Fruit fly (Drosophila melanogaster) whole organism, adult: ENCODE results near the gene TwdlF.

Source experiments
- CG12768 ChIP-seq: fragments of 200-800 bp; sonication (Bioruptor generic); optimal IDR thresholded peaks from 2 replicates; lab custom pipeline; 2017; ENCODE audit warnings: missing biosample characterization, missing genetic modification characterization, mild to moderate bottlenecking, moderate library complexity, missing genetic modification reagents
- CG14711 ChIP-seq: fragments of 200-800 bp; sonication (Bioruptor generic); optimal IDR thresholded peaks from 2 replicates; lab custom pipeline; 2018; ENCODE audit warnings: missing biosample characterization, mild to moderate bottlenecking, missing genetic modification characterization, moderate library complexity
- CG1620 ChIP-seq: fragments of 200-800 bp; sonication (Bioruptor generic); optimal IDR thresholded peaks from 2 replicates; lab custom pipeline; 2016; ENCODE audit warnings: missing biosample characterization, missing genetic modification characterization
- CG33017 ChIP-seq: fragments of 200-800 bp; sonication (Bioruptor generic); optimal IDR thresholded peaks from 2 replicates; lab custom pipeline; 2018; ENCODE audit warnings: missing biosample characterization, mild to moderate bottlenecking, missing genetic modification characterization, moderate library complexity
- CG7045 ChIP-seq: fragments of 200-800 bp; sonication (Bioruptor generic); optimal IDR thresholded peaks from 2 replicates; lab custom pipeline; 2017; ENCODE audit warnings: missing biosample characterization, mild to moderate bottlenecking, missing genetic modification characterization
- CG7101 ChIP-seq: fragments of 200-800 bp; sonication (Bioruptor generic); optimal IDR thresholded peaks from 2 replicates; lab custom pipeline; 2018; ENCODE audit warnings: missing biosample characterization, mild to moderate bottlenecking, missing genetic modification characterization, moderate library complexity
- Clk ChIP-seq: fragments of 200-800 bp; sonication (Bioruptor generic); optimal IDR thresholded peaks from 2 replicates; lab custom pipeline; 2017; ENCODE audit warnings: missing biosample characterization, missing genetic modification characterization
- Crg-1 ChIP-seq: fragments of 200-800 bp; sonication (Bioruptor generic); optimal IDR thresholded peaks from 2 replicates; lab custom pipeline; 2016; ENCODE audit warnings: missing biosample characterization, missing genetic modification characterization
- Hr96 ChIP-seq: fragments of 200-800 bp; sonication (Bioruptor generic); optimal IDR thresholded peaks from 2 replicates; lab custom pipeline; 2016; ENCODE audit warnings: missing biosample characterization, missing genetic modification characterization
- Mnt ChIP-seq: fragments of 200-800 bp; sonication (Bioruptor generic); optimal IDR thresholded peaks from 2 replicates; lab custom pipeline; 2016; ENCODE audit warnings: missing biosample characterization, mild to moderate bottlenecking, missing genetic modification characterization
- bab1 ChIP-seq: fragments of 200-800 bp; sonication (Bioruptor generic); optimal IDR thresholded peaks from 3 replicates; lab custom pipeline; 2019; ENCODE audit warnings: missing biosample characterization, mild to moderate bottlenecking, missing genetic modification characterization, moderate library complexity
- cic ChIP-seq: fragments of 200-800 bp; sonication (Bioruptor generic); optimal IDR thresholded peaks from 2 replicates; lab custom pipeline; 2017; ENCODE audit warnings: missing biosample characterization, mild to moderate bottlenecking, missing genetic modification characterization, moderate library complexity
- cnc ChIP-seq, 2 experiments: fragments of >200 bp; optimal IDR thresholded peaks; 2 replicates each; lab custom pipeline; 2017
- kay ChIP-seq: fragments of 200-800 bp; sonication (Bioruptor generic); peaks from one replicate; lab custom pipeline; 2016; ENCODE audit warnings: missing biosample characterization, missing genetic modification characterization, borderline replicate concordance
- ovo ChIP-seq: fragments of 200-800 bp; sonication (Bioruptor generic); optimal IDR thresholded peaks from 2 replicates; lab custom pipeline; 2016; ENCODE audit warnings: missing biosample characterization, missing genetic modification characterization
- pad ChIP-seq: fragments of 200-800 bp; sonication (Bioruptor generic); optimal IDR thresholded peaks from 3 replicates; lab custom pipeline; 2017; ENCODE audit warnings: missing biosample characterization, missing genetic modification characterization, mild to moderate bottlenecking, moderate library complexity, missing genetic modification reagents
- tj ChIP-seq: fragments of 200-800 bp; sonication (Bioruptor generic); optimal IDR thresholded peaks from 3 replicates; lab custom pipeline; 2017; ENCODE audit warnings: missing biosample characterization, mild to moderate bottlenecking, missing genetic modification characterization, moderate library complexity
- toe ChIP-seq: fragments of 200-800 bp; sonication (Bioruptor generic); optimal IDR thresholded peaks from 2 replicates; lab custom pipeline; 2016; ENCODE audit warnings: missing biosample characterization, missing genetic modification characterization

Gene TwdlF

dm6 chr3R:4266470-4266869 lies 19.6 kb downstream of the TwdlF start, which contains the start of gene CG1092:
CG1092 (plus strand) TSS chr3R:4266770.
- peak; percentile 17 for TF ChIP-seq kay (GFP tag; lab: Kevin White, UChicago)
- TF ChIP-seq ovo, result no peak

DNA sequence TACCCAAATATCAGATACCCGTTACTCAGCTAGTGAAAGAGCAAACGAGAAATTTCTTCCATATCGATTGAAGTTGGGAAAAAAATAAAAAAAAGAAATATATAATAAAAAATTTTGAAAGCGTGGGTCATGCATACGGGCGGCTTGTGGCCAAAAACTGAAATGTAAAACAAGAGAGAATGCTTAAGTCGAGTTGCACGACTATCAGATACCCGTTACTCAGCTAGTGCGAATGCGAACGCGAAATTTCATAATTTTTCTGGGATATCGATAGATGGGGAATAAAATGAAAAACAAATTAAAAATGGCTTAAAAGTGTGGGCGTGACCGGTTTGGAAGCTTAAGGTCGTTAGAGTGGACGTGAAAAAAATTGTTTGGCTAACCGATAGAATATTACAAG lies 21.5 kb downstream of the TwdlF start:
- TF ChIP-seq toe (GFP tag; lab: Kevin White, UChicago) (no peak), CG1620 (GFP tag; lab: Kevin White, UChicago) (no peak), CG7101 (tag; lab: Kevin White, UChicago) (no peak), cic (no peak), CG33017 (tag; lab: Kevin White, UChicago) (no peak), CG14711 (tag; lab: Kevin White, UChicago) (no peak), tj (GFP tag; lab: Kevin White, UChicago) (no peak), ovo (no peak)

- TF ChIP-seq CG33017 (tag; lab: Kevin White, UChicago) (no peak), cnc (optimal IDR thresholded peaks at IDR 0.05; lab: Kevin White, UChicago) (no peak), Mnt (GFP tag; lab: Kevin White, UChicago) (no peak), tj (GFP tag; lab: Kevin White, UChicago) (no peak), CG1620 (GFP tag; lab: Kevin White, UChicago) (no peak), Clk (GFP tag; lab: Kevin White, UChicago) (no peak), bab1 (GFP tag; lab: Kevin White, UChicago) (no peak), ovo (no peak), cic (no peak)
Observed at dm6 chr3R:4277828-4278227, 31.0 kb downstream of the TwdlF start, which contains the start of gene flip. flip (minus strand) TSS chr3R:4277928.

DNA sequence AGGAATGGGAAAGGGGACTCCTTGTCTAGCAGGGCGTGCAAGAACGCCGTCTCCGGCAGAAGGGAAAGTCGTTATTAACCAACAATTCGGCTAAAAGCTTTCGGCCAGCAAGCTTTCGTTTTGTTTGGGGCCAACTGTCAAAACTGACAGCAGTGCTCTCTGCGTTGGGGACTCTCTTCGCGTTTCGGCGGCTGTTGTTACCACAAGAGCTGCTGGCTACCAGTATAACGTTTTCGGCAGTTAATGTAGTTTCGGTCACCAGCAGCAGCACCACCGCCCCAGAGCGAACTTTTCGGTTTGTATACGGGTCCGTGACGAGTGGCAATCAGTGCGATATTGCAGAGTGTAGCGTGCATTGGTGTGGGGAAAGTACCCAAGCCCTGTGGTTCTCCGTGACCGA lies 33.2 kb downstream of the TwdlF start, which contains the start of gene cpx:
Gene cpx (plus strand): TSS at position 160 of the 400 bp plus-strand sequence.
- TF ChIP-seq Hr96 (GFP tag; lab: Kevin White, UChicago) (no peak), CG12768 (GFP tag; lab: Kevin White, UChicago) (no peak), CG14711 (tag; lab: Kevin White, UChicago) (no peak), Clk (GFP tag; lab: Kevin White, UChicago) (no peak), Mnt (GFP tag; lab: Kevin White, UChicago) (no peak), tj (GFP tag; lab: Kevin White, UChicago) (no peak), ovo (no peak), pad (GFP tag; lab: Kevin White, UChicago) (no peak), CG7045 (GFP tag; lab: Kevin White, UChicago) (no peak), CG7101 (tag; lab: Kevin White, UChicago) (no peak), Crg-1 (GFP tag; lab: Kevin White, UChicago) (no peak)

DNA sequence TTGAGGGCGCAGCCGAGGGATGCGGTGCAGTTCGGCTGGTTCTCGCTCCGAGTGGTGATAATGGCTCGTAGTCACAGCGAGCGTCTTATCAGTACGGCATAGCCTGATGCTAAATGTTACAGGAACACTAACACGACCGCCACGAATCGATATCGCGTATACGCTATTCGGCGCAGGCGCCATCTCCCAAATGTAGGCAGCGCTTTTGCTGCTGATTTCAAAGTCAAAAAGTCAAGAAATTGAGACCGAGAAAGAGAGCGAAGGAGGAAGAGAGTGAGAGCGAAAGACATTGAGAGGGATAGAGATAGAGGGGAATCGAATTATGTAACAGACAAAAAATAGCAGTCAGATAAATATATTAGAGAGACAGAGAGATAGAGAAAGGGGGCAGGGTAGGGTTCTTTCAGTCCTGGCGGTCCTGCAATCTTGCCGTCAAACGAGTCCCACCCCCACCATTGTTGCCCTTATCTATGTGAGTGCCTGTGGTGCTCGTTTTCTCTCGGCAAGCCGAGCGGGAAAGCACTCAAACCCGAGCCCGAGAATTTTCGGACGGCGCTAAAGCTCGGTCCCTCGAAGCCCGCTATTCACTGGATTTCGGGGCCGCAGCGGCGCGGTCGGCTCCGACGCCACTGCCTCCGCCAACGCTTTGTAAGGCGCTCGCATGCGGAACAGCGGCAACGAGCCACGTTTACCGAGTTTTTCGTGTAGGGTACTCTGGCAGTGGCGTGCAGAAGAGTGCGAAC lies 34.5 kb downstream of the TwdlF start:
- no peak for TF ChIP-seq cnc (optimal IDR thresholded peaks at IDR 0.05; lab: Kevin White, UChicago)
- no peak for TF ChIP-seq CG1620 (GFP tag; lab: Kevin White, UChicago)
- TF ChIP-seq bab1 (GFP tag; lab: Kevin White, UChicago), result no peak
- peak; percentile 18 for TF ChIP-seq Hr96 (GFP tag; lab: Kevin White, UChicago)
- TF ChIP-seq Crg-1 (GFP tag; lab: Kevin White, UChicago), result no peak
- peak; percentile 20 for TF ChIP-seq cic
- TF ChIP-seq pad (GFP tag; lab: Kevin White, UChicago), result no peak

DNA sequence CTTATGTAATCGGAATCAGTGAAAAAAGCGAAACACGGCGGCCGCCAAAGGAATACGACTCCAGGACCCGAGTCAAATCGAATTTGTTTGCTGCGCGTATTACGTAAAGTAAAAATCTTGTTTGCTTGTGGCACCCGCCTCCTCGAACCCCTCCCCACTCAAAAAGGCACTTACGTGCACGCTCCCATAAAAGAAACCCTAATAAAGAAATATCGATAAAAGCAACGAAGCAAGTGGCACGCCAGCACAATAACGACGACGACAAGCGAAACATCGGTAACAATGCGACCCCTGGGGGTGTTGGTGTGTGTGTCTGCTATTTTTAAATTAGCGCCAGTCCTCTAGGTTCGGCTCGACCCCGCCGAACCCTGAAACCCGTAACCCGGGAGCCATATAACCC lies 35.4 kb downstream of the TwdlF start:
- TF ChIP-seq ovo, result no peak
- no peak for TF ChIP-seq Crg-1 (GFP tag; lab: Kevin White, UChicago)
- TF ChIP-seq tj (GFP tag; lab: Kevin White, UChicago), result no peak
- no peak for TF ChIP-seq CG7045 (GFP tag; lab: Kevin White, UChicago)
- TF ChIP-seq toe (GFP tag; lab: Kevin White, UChicago), result no peak

- TF ChIP-seq Crg-1 (GFP tag; lab: Kevin White, UChicago), result no peak
- TF ChIP-seq cic, result peak; percentile 35
- no peak for TF ChIP-seq CG33017 (tag; lab: Kevin White, UChicago)
Observed at dm6 chr3R:4284376-4284953, 37.6 kb downstream of the TwdlF start.

- no peak for TF ChIP-seq Hr96 (GFP tag; lab: Kevin White, UChicago)
- peak; percentile 3 for TF ChIP-seq cic
- TF ChIP-seq Mnt (GFP tag; lab: Kevin White, UChicago), result no peak
- no peak for TF ChIP-seq ovo
- no peak for TF ChIP-seq Crg-1 (GFP tag; lab: Kevin White, UChicago)
- no peak for TF ChIP-seq CG33017 (tag; lab: Kevin White, UChicago)
- no peak for TF ChIP-seq CG7101 (tag; lab: Kevin White, UChicago)
Observed at dm6 chr3R:4291289-4291688, 44.5 kb downstream of the TwdlF start.
